Worm (Caenorhabditis elegans) whole organism, early embryonic: ENCODE data around the gene K02E11.6.

Experiments used
- ceh-36 ChIP-seq: sonication (generic microtip); optimal IDR thresholded peaks from 2 replicates; lab custom pipeline; 2016; ENCODE audit warnings: missing genetic modification characterization, inconsistent platforms, missing compliant biosample characterization
- flt-1 ChIP-seq: fragments of 200-800 bp; sonication (Bioruptor generic); IDR thresholded peaks from 2 replicates; pipeline ENCODE4 v1.3.6; 2022; ENCODE audit warnings: missing genetic modification characterization, missing compliant biosample characterization
- sea-1 ChIP-seq: fragments of 200-800 bp; sonication (Bioruptor generic); conservative IDR thresholded peaks from 2 replicates; pipeline ENCODE4 v1.3.6; 2022; ENCODE audit warnings: missing genetic modification characterization, missing compliant biosample characterization

DNA sequence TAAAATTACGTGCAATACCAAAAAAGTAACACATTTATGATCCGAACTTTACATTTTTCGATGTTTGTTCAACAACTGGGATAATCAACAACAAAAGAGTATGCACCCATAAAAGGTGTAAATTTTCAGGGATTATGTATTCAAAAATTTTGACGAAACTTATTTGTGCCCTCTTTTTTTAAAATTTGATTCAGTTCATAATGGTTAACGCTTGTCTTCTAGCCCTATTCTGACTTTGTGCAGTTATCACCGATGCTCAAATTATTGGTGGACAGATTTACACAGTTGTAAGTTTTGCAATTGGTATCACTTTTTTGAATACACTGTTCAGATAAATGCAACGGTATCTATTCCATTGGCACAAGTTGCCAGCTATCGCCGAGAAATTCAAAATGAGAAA, at the start of gene K02E11.6:
- no peak for TF ChIP-seq ceh-36 (tag; lab: Kevin White, UChicago)
- TF ChIP-seq sea-1 (GFP tag; lab: Robert Waterston, UW): no peak
- TF ChIP-seq flt-1 (GFP tag; lab: Robert Waterston, UW): no peak
